Worm (Caenorhabditis elegans) whole organism, mixed stage, embryonic: ENCODE data around the gene srh-258.

Experiments used
- ces-1 ChIP-seq: fragments of 150-350 bp; optimal IDR thresholded peaks from 2 replicates; lab custom pipeline; 2014; ENCODE audit warnings: missing biosample characterization, missing genetic modification reagents, missing genetic modification characterization
- lsy-2 ChIP-seq: fragments of 150-350 bp; optimal IDR thresholded peaks from 2 replicates; lab custom pipeline; 2014; ENCODE audit warnings: missing biosample characterization, missing genetic modification characterization

- TF ChIP-seq ces-1 (GFP tag; lab: Kevin White, UChicago) = no peak
- no peak for TF ChIP-seq lsy-2 (tag; lab: Kevin White, UChicago)
These were observed 38.7 kb downstream of the srh-258 start, which contains the start of gene T26H5.10 for ce11 chrV:15443708-15444107.
